Worm (Caenorhabditis elegans) whole organism, young adult: ENCODE results near the gene hrg-6.

Experiments
- B0261.1 ChIP-seq: sonication (generic microtip); optimal IDR thresholded peaks from 2 replicates; lab custom pipeline; 2016; ENCODE audit warnings: mild to moderate bottlenecking, missing genetic modification characterization, moderate library complexity, missing compliant biosample characterization
- C17E4.6 ChIP-seq: fragments of 200-800 bp; sonication (Bioruptor generic); IDR thresholded peaks from 2 replicates; pipeline ENCODE4 v1.3.6; 2022; ENCODE audit warnings: missing genetic modification reagents, missing genetic modification characterization, missing compliant biosample characterization
- ZK185.1 ChIP-seq: sonication (generic microtip); optimal IDR thresholded peaks from 2 replicates; lab custom pipeline; 2016; ENCODE audit warnings: mild to moderate bottlenecking, missing genetic modification characterization, missing compliant biosample characterization; ENCODE audit not compliant: poor library complexity, severe bottlenecking
- aptf-2 ChIP-seq: fragments of 200-800 bp; sonication (Bioruptor generic); conservative IDR thresholded peaks from 2 replicates; pipeline ENCODE4 v1.3.6; 2022; ENCODE audit warnings: missing genetic modification reagents, missing genetic modification characterization, missing compliant biosample characterization
- cebp-2 ChIP-seq: fragments of 200-800 bp; sonication (Bioruptor generic); IDR thresholded peaks from 2 replicates; pipeline ENCODE4 v1.3.6; 2022; ENCODE audit warnings: missing genetic modification characterization, missing compliant biosample characterization
- let-526 ChIP-seq: fragments of 200-800 bp; sonication (Bioruptor generic); IDR thresholded peaks from 2 replicates; pipeline ENCODE4 v1.3.6; 2022; ENCODE audit warnings: missing genetic modification reagents, missing genetic modification characterization, missing compliant biosample characterization
- lin-40 ChIP-seq: sonication (generic microtip); optimal IDR thresholded peaks from 2 replicates; lab custom pipeline; 2016; ENCODE audit warnings: missing genetic modification characterization, mild to moderate bottlenecking, missing compliant biosample characterization, missing genotype, missing genetic modification reagents
- madf-10 ChIP-seq: sonication (generic microtip); optimal IDR thresholded peaks from 2 replicates; lab custom pipeline; 2016; ENCODE audit warnings: mild to moderate bottlenecking, missing genetic modification characterization, missing compliant biosample characterization
- nhr-90 ChIP-seq: sonication (generic microtip); optimal IDR thresholded peaks from 2 replicates; lab custom pipeline; 2016; ENCODE audit warnings: missing genotype, mild to moderate bottlenecking, missing genetic modification characterization, missing compliant biosample characterization
- pha-4 ChIP-seq: fragments of 150-350 bp; sonication (generic microtip); optimal IDR thresholded peaks from 2 replicates; lab custom pipeline; 2014; ENCODE audit warnings: missing biosample characterization, missing genetic modification reagents, missing genetic modification characterization
- sdz-38 ChIP-seq: sonication (generic microtip); optimal IDR thresholded peaks from 2 replicates; lab custom pipeline; 2016; ENCODE audit warnings: missing genotype, missing genetic modification characterization, missing compliant biosample characterization
- tbx-9 ChIP-seq: sonication (generic microtip); optimal IDR thresholded peaks from 2 replicates; lab custom pipeline; 2016; ENCODE audit warnings: borderline replicate concordance, missing genetic modification characterization, inconsistent platforms, missing compliant biosample characterization
- zim-3 ChIP-seq: sonication (generic microtip); optimal IDR thresholded peaks from 2 replicates; lab custom pipeline; 2017; ENCODE audit warnings: mild to moderate bottlenecking, missing genetic modification characterization, moderate library complexity, missing compliant biosample characterization
- ztf-18 ChIP-seq: sonication (generic microtip); optimal IDR thresholded peaks from 2 replicates; lab custom pipeline; 2016; ENCODE audit warnings: missing genotype, mild to moderate bottlenecking, missing genetic modification characterization, missing compliant biosample characterization

DNA sequence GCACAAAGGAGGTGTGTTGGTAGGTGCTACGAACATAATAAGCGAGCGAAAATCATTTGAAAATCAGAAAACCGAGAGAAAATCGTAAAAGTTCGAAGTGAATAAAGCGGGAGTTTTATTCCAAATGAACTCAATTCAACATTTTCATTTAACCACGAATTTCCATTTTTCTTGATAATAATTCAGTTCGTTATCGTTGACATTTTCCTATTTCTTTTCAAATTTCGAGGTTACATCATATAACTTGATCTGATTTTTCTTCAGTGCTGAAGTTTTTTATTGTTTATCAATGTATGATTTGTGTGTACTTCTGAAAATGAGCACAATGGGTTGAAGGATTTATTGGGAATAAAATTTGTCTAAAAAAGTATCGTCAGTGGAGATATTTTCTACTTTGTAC, 748 bp upstream of the hrg-6 start:
- TF ChIP-seq zim-3 (no peak), sdz-38 (tag; lab: Kevin White, UChicago) (no peak), madf-10 (tag; lab: Kevin White, UChicago) (no peak), pha-4 (tag; lab: Kevin White, UChicago) (no peak), ZK185.1 (tag; lab: Kevin White, UChicago) (no peak), ztf-18 (no peak), nhr-90 (tag; lab: Kevin White, UChicago) (no peak), B0261.1 (tag; lab: Kevin White, UChicago) (no peak), let-526 (GFP tag; lab: Robert Waterston, UW) (no peak), tbx-9 (tag; lab: Kevin White, UChicago) (no peak), C17E4.6 (GFP tag; lab: Robert Waterston, UW) (no peak), cebp-2 (GFP tag; lab: Robert Waterston, UW) (no peak), aptf-2 (GFP tag; lab: Robert Waterston, UW) (no peak), lin-40 (tag; lab: Kevin White, UChicago) (no peak)
